Worm (Caenorhabditis elegans) whole organism, young adult: ENCODE measurements around the gene C49C3.4.
"Not testable (repeated sequence)": the region's sequence is repeated elsewhere in the genome, so short reads cannot be mapped to it uniquely, and the experiment has no call there.

ENCODE experiments used
- B0035.1 ChIP-seq: sonication (generic microtip); optimal IDR thresholded peaks from 2 replicates; lab custom pipeline; 2016; ENCODE audit warnings: missing genetic modification characterization, mild to moderate bottlenecking, missing compliant biosample characterization, missing genotype, missing genetic modification reagents
- F10E7.11 ChIP-seq: sonication (generic microtip); optimal IDR thresholded peaks from 2 replicates; lab custom pipeline; 2017; ENCODE audit warnings: mild to moderate bottlenecking, missing genetic modification characterization, moderate library complexity, missing compliant biosample characterization
- F22D6.2 ChIP-seq: sonication (generic microtip); optimal IDR thresholded peaks from 2 replicates; lab custom pipeline; 2016; ENCODE audit warnings: mild to moderate bottlenecking, missing genetic modification characterization, missing compliant biosample characterization
- F23B12.7 ChIP-seq: sonication (generic microtip); optimal IDR thresholded peaks from 2 replicates; lab custom pipeline; 2017; ENCODE audit warnings: missing genetic modification characterization, mild to moderate bottlenecking, missing compliant biosample characterization, antibody characterized with exemption, moderate library complexity; ENCODE audit not compliant: insufficient read depth
- F52B5.7 ChIP-seq: sonication (generic microtip); optimal IDR thresholded peaks from 2 replicates; lab custom pipeline; 2016; ENCODE audit warnings: mild to moderate bottlenecking, missing genetic modification characterization, missing compliant biosample characterization
- F57C9.4 ChIP-seq: sonication (generic microtip); optimal IDR thresholded peaks from 2 replicates; lab custom pipeline; 2017; ENCODE audit warnings: mild to moderate bottlenecking, missing genetic modification characterization, missing compliant biosample characterization
- K11D2.4 ChIP-seq: fragments of 200-800 bp; sonication (Bioruptor generic); IDR thresholded peaks from 2 replicates; pipeline ENCODE4 v1.3.6; 2022; ENCODE audit warnings: missing genetic modification reagents, missing genetic modification characterization, missing compliant biosample characterization
- T26A5.8 ChIP-seq: sonication (generic microtip); optimal IDR thresholded peaks from 2 replicates; lab custom pipeline; 2016; ENCODE audit warnings: missing genetic modification characterization, missing compliant biosample characterization
- Y53F4B.3 ChIP-seq: fragments of 200-800 bp; sonication (Bioruptor generic); IDR thresholded peaks from 2 replicates; pipeline ENCODE4 v1.3.6; 2022; ENCODE audit warnings: missing genetic modification reagents, missing genetic modification characterization, missing compliant biosample characterization
- Y67H2A.10 ChIP-seq: fragments of 200-800 bp; sonication (Bioruptor generic); conservative IDR thresholded peaks from 2 replicates; pipeline ENCODE4 v1.3.6; 2022; ENCODE audit warnings: missing genetic modification reagents, missing genetic modification characterization, missing compliant biosample characterization
- ZK185.1 ChIP-seq: sonication (generic microtip); optimal IDR thresholded peaks from 2 replicates; lab custom pipeline; 2016; ENCODE audit warnings: mild to moderate bottlenecking, missing genetic modification characterization, missing compliant biosample characterization; ENCODE audit not compliant: poor library complexity, severe bottlenecking
- aptf-3 ChIP-seq: fragments of 200-800 bp; sonication (Bioruptor generic); IDR thresholded peaks from 2 replicates; pipeline ENCODE4 v1.3.6; 2022; ENCODE audit warnings: missing genetic modification characterization, missing compliant biosample characterization
- atf-7 ChIP-seq: sonication (generic microtip); optimal IDR thresholded peaks from 2 replicates; lab custom pipeline; 2017; ENCODE audit warnings: mild to moderate bottlenecking, missing genetic modification characterization, missing compliant biosample characterization
- ccch-3 ChIP-seq: fragments of 200-800 bp; sonication (Bioruptor generic); optimal IDR thresholded peaks from 2 replicates; lab custom pipeline; 2018; ENCODE audit warnings: mild to moderate bottlenecking, missing genetic modification characterization, missing compliant biosample characterization
- ceh-27 ChIP-seq: fragments of 200-800 bp; sonication (Bioruptor generic); optimal IDR thresholded peaks from 2 replicates; lab custom pipeline; 2018; ENCODE audit warnings: mild to moderate bottlenecking, missing genetic modification characterization, moderate library complexity, missing compliant biosample characterization
- die-1 ChIP-seq: sonication (generic microtip); optimal IDR thresholded peaks from 2 replicates; lab custom pipeline; 2016; ENCODE audit warnings: missing genotype, mild to moderate bottlenecking, missing genetic modification characterization, missing compliant biosample characterization
- dox-1 ChIP-seq: fragments of 200-800 bp; sonication (Bioruptor generic); IDR thresholded peaks from 2 replicates; pipeline ENCODE4 v1.3.6; 2022; ENCODE audit warnings: missing genetic modification reagents, missing genetic modification characterization, missing compliant biosample characterization
- gei-17 ChIP-seq: fragments of 200-800 bp; sonication (Bioruptor generic); optimal IDR thresholded peaks from 2 replicates; lab custom pipeline; 2018; ENCODE audit warnings: mild to moderate bottlenecking, missing genetic modification characterization, missing compliant biosample characterization
- hlh-12 ChIP-seq: sonication (generic microtip); optimal IDR thresholded peaks from 2 replicates; lab custom pipeline; 2016; ENCODE audit warnings: missing genetic modification characterization, missing compliant biosample characterization
- hmg-1.2 ChIP-seq: fragments of 200-800 bp; sonication (Bioruptor generic); IDR thresholded peaks from 2 replicates; pipeline ENCODE4 v1.3.6; 2022; ENCODE audit warnings: missing genetic modification reagents, missing genetic modification characterization, missing compliant biosample characterization
- hsf-1 ChIP-seq: fragments of 200-800 bp; sonication (Bioruptor generic); IDR thresholded peaks from 2 replicates; pipeline ENCODE4 v1.3.6; 2022; ENCODE audit warnings: missing genetic modification reagents, missing genetic modification characterization, missing compliant biosample characterization
- lin-35 ChIP-seq, 3 experiments: fragments of 150-350 bp in 2 of 3; sonication (generic microtip) in 1 of 3; optimal IDR thresholded peaks; 2 replicates each; lab custom pipeline; 2014 to 2018; ENCODE audit warnings: missing biosample characterization in 3 of 3, missing genetic modification characterization in 3 of 3, missing genetic modification reagents in 3 of 3
- lin-40 ChIP-seq: sonication (generic microtip); optimal IDR thresholded peaks from 2 replicates; lab custom pipeline; 2016; ENCODE audit warnings: missing genetic modification characterization, mild to moderate bottlenecking, missing compliant biosample characterization, missing genotype, missing genetic modification reagents
- madf-10 ChIP-seq: sonication (generic microtip); optimal IDR thresholded peaks from 2 replicates; lab custom pipeline; 2016; ENCODE audit warnings: mild to moderate bottlenecking, missing genetic modification characterization, missing compliant biosample characterization
- mcd-1 ChIP-seq: fragments of 200-800 bp; sonication (Bioruptor generic); IDR thresholded peaks from 2 replicates; pipeline ENCODE4 v1.3.6; 2022; ENCODE audit warnings: missing genetic modification reagents, missing genetic modification characterization, missing compliant biosample characterization
- nhr-120 ChIP-seq: fragments of 200-800 bp; sonication (Bioruptor generic); IDR thresholded peaks from 2 replicates; pipeline ENCODE4 v1.3.6; 2022; ENCODE audit warnings: missing genetic modification characterization, missing compliant biosample characterization
- nhr-80 ChIP-seq: sonication (generic microtip); optimal IDR thresholded peaks from 2 replicates; lab custom pipeline; 2016; ENCODE audit warnings: missing genetic modification characterization, missing compliant biosample characterization
- pha-4 ChIP-seq: fragments of 150-350 bp; sonication (generic microtip); optimal IDR thresholded peaks from 2 replicates; lab custom pipeline; 2014; ENCODE audit warnings: missing biosample characterization, missing genetic modification reagents, missing genetic modification characterization
- rec-8 ChIP-seq, 2 experiments: sonication (generic microtip); optimal IDR thresholded peaks; 2 replicates each; lab custom pipeline; 2016; ENCODE audit warnings: mild to moderate bottlenecking in 2 of 2, missing genetic modification characterization in 2 of 2, missing genetic modification reagents in 2 of 2, missing genotype in 2 of 2, missing biosample characterization in 1 of 2, missing compliant biosample characterization in 1 of 2, moderate library complexity in 1 of 2
- repo-1 ChIP-seq: sonication (generic microtip); optimal IDR thresholded peaks from 2 replicates; lab custom pipeline; 2017; ENCODE audit warnings: mild to moderate bottlenecking, missing genetic modification characterization, missing compliant biosample characterization
- sdz-38 ChIP-seq: sonication (generic microtip); optimal IDR thresholded peaks from 2 replicates; lab custom pipeline; 2016; ENCODE audit warnings: missing genotype, missing genetic modification characterization, missing compliant biosample characterization
- sea-2 ChIP-seq: fragments of 200-800 bp; sonication (Bioruptor generic); IDR thresholded peaks from 2 replicates; pipeline ENCODE4 v1.3.6; 2022; ENCODE audit warnings: missing genetic modification characterization, missing compliant biosample characterization
- snpc-1.3 ChIP-seq: sonication (generic microtip); optimal IDR thresholded peaks from 2 replicates; lab custom pipeline; 2017; ENCODE audit warnings: missing genetic modification characterization, mild to moderate bottlenecking, missing compliant biosample characterization, antibody characterized with exemption, moderate library complexity, missing genotype, missing genetic modification reagents; ENCODE audit not compliant: insufficient read depth
- snpc-3.4 ChIP-seq: sonication (generic microtip); optimal IDR thresholded peaks from 2 replicates; lab custom pipeline; 2017; ENCODE audit warnings: missing genetic modification characterization, mild to moderate bottlenecking, missing compliant biosample characterization, antibody characterized with exemption, moderate library complexity, missing genotype, missing genetic modification reagents
- tbx-9 ChIP-seq: sonication (generic microtip); optimal IDR thresholded peaks from 2 replicates; lab custom pipeline; 2016; ENCODE audit warnings: borderline replicate concordance, missing genetic modification characterization, inconsistent platforms, missing compliant biosample characterization
- unc-62 ChIP-seq: fragments of 150-350 bp; optimal IDR thresholded peaks from 2 replicates; lab custom pipeline; 2014; ENCODE audit warnings: missing biosample characterization, missing genetic modification reagents, missing genetic modification characterization
- xnd-1 ChIP-seq: sonication (generic microtip); optimal IDR thresholded peaks from 2 replicates; lab custom pipeline; 2016; ENCODE audit warnings: missing genotype, missing genetic modification reagents, missing genetic modification characterization, missing compliant biosample characterization
- zfh-2 ChIP-seq: fragments of 200-800 bp; sonication (Bioruptor generic); conservative IDR thresholded peaks from 2 replicates; pipeline ENCODE4 v1.3.6; 2022; ENCODE audit warnings: missing genetic modification reagents, missing genetic modification characterization, missing compliant biosample characterization
- ztf-22 ChIP-seq: fragments of 200-800 bp; sonication (Bioruptor generic); optimal IDR thresholded peaks from 2 replicates; lab custom pipeline; 2018; ENCODE audit warnings: mild to moderate bottlenecking, missing genetic modification characterization, moderate library complexity, missing compliant biosample characterization
- ztf-25 ChIP-seq: fragments of 200-800 bp; sonication (Bioruptor generic); IDR thresholded peaks from 2 replicates; pipeline ENCODE4 v1.3.6; 2022; ENCODE audit warnings: missing genetic modification reagents, missing genetic modification characterization, missing compliant biosample characterization

Gene C49C3.4

DNA sequence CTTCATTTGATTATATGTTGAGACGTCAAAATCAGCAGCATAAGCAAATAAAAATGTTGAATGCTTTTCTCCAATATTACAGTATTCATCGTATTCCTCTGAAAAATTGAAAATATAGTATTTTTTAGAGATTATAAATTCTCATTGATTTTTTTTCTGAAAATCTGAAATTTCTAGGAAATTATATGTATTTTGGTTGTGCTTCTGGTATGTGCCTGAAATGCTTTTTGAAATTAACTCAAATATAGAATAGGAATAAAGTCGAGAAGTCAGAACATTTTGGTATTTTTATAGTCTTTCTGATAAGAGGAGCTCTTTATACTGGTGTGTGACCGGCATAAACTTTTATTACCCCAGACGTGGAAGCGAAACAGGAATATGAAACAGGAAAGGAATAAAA, 13.4 kb upstream of the C49C3.4 start, which contains the start of gene T28F3.8:
TSS of gene T28F3.8 (minus strand) at position 101 of the 400 bp plus-strand sequence.
- not testable (repeated sequence) for TF ChIP-seq F22D6.2 (tag; lab: Kevin White, UChicago); B0035.1; ztf-22
- TF ChIP-seq, all 124 proteins: peak for 0; not testable (repeated sequence) for 124

DNA sequence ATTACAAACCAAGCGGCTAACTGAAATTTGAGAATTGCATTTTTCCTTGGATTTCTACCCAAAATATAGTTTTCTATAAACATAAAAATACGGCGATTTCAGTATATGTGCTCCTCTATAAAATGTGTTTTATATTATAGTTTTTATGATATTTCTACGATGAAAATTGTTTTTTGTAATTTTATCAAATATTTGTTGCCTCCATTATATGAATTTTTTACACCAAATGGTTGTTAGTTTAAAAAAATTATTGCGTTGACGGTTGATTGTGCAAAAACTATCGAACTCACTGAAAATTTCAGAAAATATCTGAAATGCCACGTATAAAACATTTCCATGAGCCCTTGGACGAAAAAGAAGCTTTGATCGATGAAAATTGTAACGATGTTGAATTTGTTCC, 12.4 kb upstream of the C49C3.4 start, which contains the start of gene T28F3.9:
TSS of gene T28F3.9 (plus strand) at position 301 of the 400 bp plus-strand sequence.
- no peak for TF ChIP-seq tbx-9 (tag; lab: Kevin White, UChicago)
- TF ChIP-seq die-1 (tag; lab: Kevin White, UChicago) = no peak
- TF ChIP-seq snpc-3.4 = no peak
- no peak for TF ChIP-seq xnd-1 (tag; lab: Kevin White, UChicago)
- TF ChIP-seq ztf-25 = no peak
- no peak for TF ChIP-seq snpc-1.3 (tag; lab: Kevin White, UChicago)
- no peak for TF ChIP-seq ZK185.1 (tag; lab: Kevin White, UChicago)
- TF ChIP-seq lin-40 (tag; lab: Kevin White, UChicago) = no peak
- no peak for TF ChIP-seq ceh-27
- TF ChIP-seq nhr-120 = no peak

DNA sequence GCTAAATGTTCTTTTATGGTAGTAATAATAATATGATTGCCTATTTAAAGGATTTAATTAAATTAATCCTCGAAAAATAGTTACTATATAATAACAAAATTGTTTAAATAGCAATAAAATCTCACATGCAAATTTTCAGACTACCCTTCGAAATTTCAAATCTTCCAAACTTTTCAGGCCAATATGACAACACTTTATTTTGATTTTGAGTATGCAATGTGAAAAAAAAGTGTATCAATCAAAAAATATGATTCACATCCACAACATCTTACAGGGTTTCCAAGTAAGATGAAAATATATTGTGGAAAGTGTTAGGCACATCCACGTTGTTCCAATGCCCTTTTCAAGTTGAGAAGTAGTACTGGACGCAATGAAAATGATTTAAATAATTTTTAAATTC, 8.8 kb upstream of the C49C3.4 start, which contains the start of gene snf-9:
TSS of gene snf-9 (plus strand) at position 301 of the 400 bp plus-strand sequence.
- TF ChIP-seq Y53F4B.3 (GFP tag; lab: Robert Waterston, UW) (no peak), ccch-3 (no peak), pha-4 (tag; lab: Kevin White, UChicago) (no peak), sdz-38 (no peak), F23B12.7 (no peak), F52B5.7 (tag; lab: Kevin White, UChicago) (no peak), gei-17 (GFP tag; lab: Kevin White, UChicago) (no peak), dox-1 (GFP tag; lab: Robert Waterston, UW) (no peak), mcd-1 (GFP tag; lab: Robert Waterston, UW) (no peak), hsf-1 (GFP tag; lab: Robert Waterston, UW) (no peak), unc-62 (GFP tag; lab: Kevin White, UChicago) (no peak), hmg-1.2 (GFP tag; lab: Robert Waterston, UW) (no peak), madf-10 (tag; lab: Kevin White, UChicago) (no peak), ztf-25 (no peak), hlh-12 (no peak), repo-1 (tag; lab: Kevin White, UChicago) (no peak), atf-7 (tag; lab: Kevin White, UChicago) (no peak)
- TF ChIP-seq, all 124 proteins: peak for 0

DNA sequence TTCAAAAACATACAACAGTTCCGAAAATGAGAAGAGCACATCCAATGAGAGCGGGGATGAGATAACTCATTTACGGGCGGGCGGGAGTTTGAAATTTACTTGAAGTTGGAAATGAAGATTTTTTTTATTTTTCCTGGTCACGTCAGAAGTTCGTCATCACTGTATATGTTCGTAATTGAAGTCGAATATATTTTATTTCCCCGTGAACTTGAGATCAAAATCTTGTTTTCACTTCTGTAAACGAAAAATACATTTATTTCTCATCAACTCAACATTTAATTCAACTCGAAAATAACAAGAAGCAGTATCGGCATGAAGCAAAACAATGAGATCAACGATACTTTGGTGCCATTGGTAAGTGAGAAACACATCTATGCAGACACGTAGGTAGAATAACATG, 4.2 kb upstream of the C49C3.4 start, which contains the start of gene C49C3.20:
TSS of gene C49C3.20 (minus strand) at position 101 of the 400 bp plus-strand sequence.
- TF ChIP-seq aptf-3 (GFP tag; lab: Robert Waterston, UW) (no peak), repo-1 (tag; lab: Kevin White, UChicago) (no peak), nhr-120 (no peak), F23B12.7 (no peak), F10E7.11 (no peak), Y67H2A.10 (GFP tag; lab: Robert Waterston, UW) (no peak), K11D2.4 (no peak), F52B5.7 (tag; lab: Kevin White, UChicago) (no peak), nhr-80 (no peak), T26A5.8 (tag; lab: Kevin White, UChicago) (no peak), rec-8 (tag; optimal IDR thresholded peaks at IDR 0.05; lab: Kevin White, UChicago) (no peak), zfh-2 (GFP tag; lab: Robert Waterston, UW) (no peak), sea-2 (GFP tag; lab: Robert Waterston, UW) (no peak), sdz-38 (no peak), unc-62 (GFP tag; lab: Kevin White, UChicago) (no peak), F57C9.4 (tag; lab: Kevin White, UChicago) (no peak), lin-35 (GFP tag; optimal IDR thresholded peaks at IDR 0.05; lab: Kevin White, UChicago) (no peak)
- TF ChIP-seq, all 124 proteins: peak for 0
